Worm (Caenorhabditis elegans): ENCODE data around the gene F49H6.5.

ce11 chrV:16974919-16975318 is 48.1 kb upstream of the F49H6.5 start, which contains the start of gene srx-54:
- no peak for TF ChIP-seq fkh-8 (tag; optimal IDR thresholded peaks at IDR 0.05)
- no peak for TF ChIP-seq nhr-20 (tag; optimal IDR thresholded peaks at IDR 0.05)
- TF ChIP-seq fkh-10 (GFP tag; optimal IDR thresholded peaks at IDR 0.05), result no peak
- TF ChIP-seq unc-86 (tag; optimal IDR thresholded peaks at IDR 0.05), result no peak
- TF ChIP-seq nhr-237 (tag; optimal IDR thresholded peaks at IDR 0.05), result no peak
- TF ChIP-seq grh-1 (GFP tag; IDR thresholded peaks at IDR 0.05), result no peak

All from whole organism, L1 larva.